Worm (Caenorhabditis elegans): ENCODE results near the gene cest-13.

Gene cest-13

DNA sequence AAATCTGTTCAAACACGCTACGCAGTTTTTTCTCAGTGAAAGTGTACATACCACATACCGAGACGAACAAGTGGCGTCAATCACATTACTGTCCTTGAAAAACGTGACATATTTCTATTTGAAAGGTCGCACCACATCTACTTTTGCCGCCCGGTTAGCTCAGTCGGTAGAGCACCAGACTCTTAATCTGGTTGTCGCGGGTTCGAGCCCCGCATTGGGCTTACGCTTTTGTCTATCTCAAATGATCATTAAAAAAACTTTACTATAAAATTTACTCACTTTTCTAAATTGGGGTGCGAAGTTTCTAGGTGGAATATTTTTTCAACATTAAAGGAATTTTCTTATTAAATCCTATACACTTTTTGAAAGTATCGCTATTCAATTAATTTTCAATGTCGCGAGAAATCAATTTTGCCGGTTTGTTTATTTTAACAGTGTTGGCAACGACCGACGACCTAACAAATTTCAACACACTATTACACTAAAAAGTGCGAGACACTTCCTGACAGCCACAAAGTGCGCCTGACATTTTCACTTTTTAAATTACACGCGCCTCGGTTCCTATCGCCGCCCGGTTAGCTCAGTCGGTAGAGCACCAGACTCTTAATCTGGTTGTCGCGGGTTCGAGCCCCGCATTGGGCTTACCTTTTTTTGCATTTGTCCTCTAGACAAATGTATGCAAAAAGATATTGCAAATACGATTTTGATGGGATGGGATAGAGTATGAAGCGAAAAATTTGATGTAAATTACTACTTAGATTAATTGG, 29.6 kb upstream of the cest-13 start (continued):
- no peak for TF ChIP-seq nhr-84 (tag; optimal IDR thresholded peaks at IDR 0.05)
- no peak for TF ChIP-seq lin-13 (GFP tag; optimal IDR thresholded peaks at IDR 0.05)
- TF ChIP-seq swsn-7 (tag; optimal IDR thresholded peaks at IDR 0.05), result peak; percentile 23
- peak; percentile 53 for TF ChIP-seq lin-14 (GFP tag; optimal IDR thresholded peaks at IDR 0.05)
- TF ChIP-seq zip-4 (GFP tag; optimal IDR thresholded peaks at IDR 0.05), result no peak
- peak; percentile 31 for TF ChIP-seq nhr-20 (tag; optimal IDR thresholded peaks at IDR 0.05)
- no peak for TF ChIP-seq fos-1 (tag; optimal IDR thresholded peaks at IDR 0.05)
- TF ChIP-seq vab-15 (tag; optimal IDR thresholded peaks at IDR 0.05), result no peak
- peak; percentile 70 for TF ChIP-seq rnt-1 (tag; optimal IDR thresholded peaks at IDR 0.05)
- no peak for TF ChIP-seq alr-1 (tag; optimal IDR thresholded peaks at IDR 0.05; ENCODE audit: borderline replicate concordance)
- TF ChIP-seq ceh-90 (tag; optimal IDR thresholded peaks at IDR 0.05), result no peak
- TF ChIP-seq lin-15B (tag; optimal IDR thresholded peaks at IDR 0.05), result no peak
- no peak for TF ChIP-seq egl-13 (tag; optimal IDR thresholded peaks at IDR 0.05)
- no peak for TF ChIP-seq lir-3 (tag; optimal IDR thresholded peaks at IDR 0.05; ENCODE audit: poor library complexity)
- TF ChIP-seq isw-1 (GFP tag; IDR thresholded peaks at IDR 0.05), result no peak
- TF ChIP-seq mdl-1 (tag; optimal IDR thresholded peaks at IDR 0.05), result peak in 1 of 2 experiments; percentile 27
- TF ChIP-seq grh-1 (GFP tag; IDR thresholded peaks at IDR 0.05), result no peak
- no peak for TF ChIP-seq hlh-17 (GFP tag; optimal IDR thresholded peaks at IDR 0.05; ENCODE audit: borderline replicate concordance)
- TF ChIP-seq unc-62 (GFP tag; optimal IDR thresholded peaks at IDR 0.05), result no peak
- no peak for TF ChIP-seq unc-98 (GFP tag; IDR thresholded peaks at IDR 0.05)
- TF ChIP-seq efl-3 (GFP tag; optimal IDR thresholded peaks at IDR 0.05), result no peak
- TF ChIP-seq nhr-76 (tag; optimal IDR thresholded peaks at IDR 0.05), result no peak
- TF ChIP-seq jun-1 (tag; optimal IDR thresholded peaks at IDR 0.05), result no peak
- peak; percentile 47 for TF ChIP-seq fkh-8 (tag; optimal IDR thresholded peaks at IDR 0.05)
- no peak for TF ChIP-seq mab-9 (GFP tag; IDR thresholded peaks at IDR 0.05)
- TF ChIP-seq hlh-4 (tag; optimal IDR thresholded peaks at IDR 0.05), result no peak
- peak; percentile 16 for TF ChIP-seq mep-1 (tag; optimal IDR thresholded peaks at IDR 0.05)
- no peak for TF ChIP-seq nhr-237 (tag; optimal IDR thresholded peaks at IDR 0.05)
- peak; percentile 29 for TF ChIP-seq nhr-90 (tag; optimal IDR thresholded peaks at IDR 0.05; ENCODE audit: poor library complexity)
- TF ChIP-seq elt-2 (tag; optimal IDR thresholded peaks at IDR 0.05), result peak; percentile 42
- TF ChIP-seq dsc-1 (tag; optimal IDR thresholded peaks at IDR 0.05), result peak; percentile 73
- TF ChIP-seq snpc-4 (tag; optimal IDR thresholded peaks at IDR 0.05), result no peak
- TF ChIP-seq efl-1 (optimal IDR thresholded peaks at IDR 0.05), result no peak
- peak in 1 of 2 experiments; percentile 28 for TF ChIP-seq efl-1 (GFP tag; optimal IDR thresholded peaks at IDR 0.05 in 1 of 2)
- peak; percentile 58 for TF ChIP-seq nhr-19 (GFP tag; conservative IDR thresholded peaks at IDR 0.05)
- no peak for TF ChIP-seq ztf-11 (tag; optimal IDR thresholded peaks at IDR 0.05)
- TF ChIP-seq unc-86 (tag; optimal IDR thresholded peaks at IDR 0.05), result peak; percentile 13
- TF ChIP-seq unc-130 (tag; optimal IDR thresholded peaks at IDR 0.05), result no peak
- no peak for TF ChIP-seq fkh-10 (GFP tag; optimal IDR thresholded peaks at IDR 0.05)
- TF ChIP-seq pax-3 (tag; optimal IDR thresholded peaks at IDR 0.05), result no peak
- TF ChIP-seq elt-3 (tag; optimal IDR thresholded peaks at IDR 0.05), result peak in 2 of 6 experiments; percentile 35 to 36
- no peak for TF ChIP-seq zag-1 (tag; optimal IDR thresholded peaks at IDR 0.05)
- TF ChIP-seq snu-23 (GFP tag; optimal IDR thresholded peaks at IDR 0.05), result peak; percentile 46
- no peak for TF ChIP-seq sox-4 (tag; optimal IDR thresholded peaks at IDR 0.05)
- TF ChIP-seq mef-2 (tag; optimal IDR thresholded peaks at IDR 0.05), result no peak

Data from whole organism, L1 larva.